Fruit fly (Drosophila melanogaster): ENCODE results near the gene Usp39.

Gene Usp39

dm6 chrX:18843229-18844033, 14.6 kb upstream of the Usp39 start, which contains the start of gene htk (continued):
- TF ChIP-seq CG8089 (GFP tag; optimal IDR thresholded peaks at IDR 0.05), result peak; percentile 66
- TF ChIP-seq emc (GFP tag; optimal IDR thresholded peaks at IDR 0.05), result peak; percentile 52
- TF ChIP-seq Fer3 (tag; optimal IDR thresholded peaks at IDR 0.05), result peak; percentile 63
- TF ChIP-seq Usf (GFP tag; optimal IDR thresholded peaks at IDR 0.05), result peak; percentile 21
- TF ChIP-seq CG9727 (GFP tag; optimal IDR thresholded peaks at IDR 0.05), result peak; percentile 44
- peak; percentile 59 for TF ChIP-seq kay (GFP tag; optimal IDR thresholded peaks at IDR 0.05)
- TF ChIP-seq CHES-1-like (GFP tag; optimal IDR thresholded peaks at IDR 0.05), result peak; percentile 87
- TF ChIP-seq lbe (GFP tag; optimal IDR thresholded peaks at IDR 0.05), result peak; percentile 25
- TF ChIP-seq HmgD (GFP tag; optimal IDR thresholded peaks at IDR 0.05), result peak; percentile 91
- TF ChIP-seq ash1 (GFP tag; optimal IDR thresholded peaks at IDR 0.05), result peak; percentile 18
- peak; percentile 51 for TF ChIP-seq CG4282 (GFP tag; optimal IDR thresholded peaks at IDR 0.05)
- TF ChIP-seq CG11696 (GFP tag; IDR thresholded peaks at IDR 0.05), result 0 out of 2 replicates have a peak, but pooled peaks have one; percentile 30
- peak; percentile 44 for TF ChIP-seq eyg (GFP tag; optimal IDR thresholded peaks at IDR 0.05)
- TF ChIP-seq CG10654 (GFP tag; optimal IDR thresholded peaks at IDR 0.05), result peak; percentile 65
- no peak for TF ChIP-seq Ravus (GFP tag; IDR thresholded peaks at IDR 0.05)
- TF ChIP-seq nmo (GFP tag; optimal IDR thresholded peaks at IDR 0.05), result peak; percentile 69
- peak; percentile 98 for TF ChIP-seq Dref (GFP tag; IDR thresholded peaks at IDR 0.05)
- TF ChIP-seq nau (GFP tag; optimal IDR thresholded peaks at IDR 0.05), result no peak
- 0 out of 3 replicates have a peak, but pooled peaks have one; percentile 2 for TF ChIP-seq sr (GFP tag; IDR thresholded peaks at IDR 0.05)
- peak; percentile 60 for TF ChIP-seq Atf6 (GFP tag; IDR thresholded peaks at IDR 0.05)
- TF ChIP-seq CG3838 (GFP tag; optimal IDR thresholded peaks at IDR 0.05), result no peak
- TF ChIP-seq CG15073 (GFP tag; optimal IDR thresholded peaks at IDR 0.05), result no peak
- TF ChIP-seq CG6683 (GFP tag; optimal IDR thresholded peaks at IDR 0.05), result no peak
- peak; percentile 87 for TF ChIP-seq knrl (GFP tag; IDR thresholded peaks at IDR 0.05; ENCODE audit: partially characterized antibody)
- TF ChIP-seq Ets65A (GFP tag), result peak; percentile 93
- peak; percentile 99 for TF ChIP-seq CTCF (GFP tag; optimal IDR thresholded peaks at IDR 0.05)
- TF ChIP-seq kah (GFP tag; optimal IDR thresholded peaks at IDR 0.05), result no peak
- no peak for TF ChIP-seq fd96Cb (tag; optimal IDR thresholded peaks at IDR 0.05)
- peak; percentile 39 for TF ChIP-seq CG18599 (GFP tag; optimal IDR thresholded peaks at IDR 0.05)
- TF ChIP-seq HLH4C (GFP tag; IDR thresholded peaks at IDR 0.05; ENCODE audit: partially characterized antibody), result peak; percentile 86
- TF ChIP-seq H2.0 (GFP tag; IDR thresholded peaks at IDR 0.05), result no peak; the same call in 1 of the 2 replicates
- TF ChIP-seq CG1792 (GFP tag; optimal IDR thresholded peaks at IDR 0.05), result peak; percentile 63
- TF ChIP-seq CoRest (tag; optimal IDR thresholded peaks at IDR 0.05), result peak; percentile 63
- no peak for TF ChIP-seq CrebB (tag; optimal IDR thresholded peaks at IDR 0.05)
- TF ChIP-seq Gug (GFP tag; IDR thresholded peaks at IDR 0.05), result peak; percentile 58; the same call in 3 of the 4 replicates
- peak; percentile 53 for TF ChIP-seq Fer1 (GFP tag; optimal IDR thresholded peaks at IDR 0.05)
- TF ChIP-seq CG7987 (GFP tag; optimal IDR thresholded peaks at IDR 0.05), result peak; percentile 72
- TF ChIP-seq hb (GFP tag; IDR thresholded peaks at IDR 0.05; ENCODE audit: partially characterized antibody), result peak; percentile 78
- TF ChIP-seq CG7745 (tag; optimal IDR thresholded peaks at IDR 0.05), result no peak
- TF ChIP-seq ap (GFP tag; IDR thresholded peaks at IDR 0.05), result 0 out of 2 replicates have a peak, but pooled peaks have one; percentile 7
- TF ChIP-seq Spps (tag; optimal IDR thresholded peaks at IDR 0.05), result no peak
- no peak for TF ChIP-seq CG3726 (GFP tag; IDR thresholded peaks at IDR 0.05)
- peak; percentile 34 for TF ChIP-seq luna (GFP tag; optimal IDR thresholded peaks at IDR 0.05)
- peak; percentile 53 for TF ChIP-seq oc (tag; optimal IDR thresholded peaks at IDR 0.05)
- no peak for TF ChIP-seq D19B (GFP tag; optimal IDR thresholded peaks at IDR 0.05)
- peak; percentile 77 for TF ChIP-seq vnd (GFP tag; IDR thresholded peaks at IDR 0.05; ENCODE audit: partially characterized antibody)
- peak; percentile 80 for TF ChIP-seq CG12659 (GFP tag; optimal IDR thresholded peaks at IDR 0.05)
- no peak for TF ChIP-seq Stat92E (GFP tag; optimal IDR thresholded peaks at IDR 0.05)
- peak; percentile 46 for TF ChIP-seq D19A (tag; optimal IDR thresholded peaks at IDR 0.05)
